Worm (Caenorhabditis elegans) whole organism, young adult: Measurements from ENCODE around the gene lurp-1.

Experiments used
- B0019.2 ChIP-seq: fragments of 200-800 bp; sonication (Bioruptor generic); conservative IDR thresholded peaks from 2 replicates; pipeline ENCODE4 v1.3.6; 2022; ENCODE audit warnings: missing genetic modification reagents, missing genetic modification characterization, missing compliant biosample characterization
- F22D6.2 ChIP-seq: sonication (generic microtip); optimal IDR thresholded peaks from 2 replicates; lab custom pipeline; 2016; ENCODE audit warnings: mild to moderate bottlenecking, missing genetic modification characterization, missing compliant biosample characterization
- F33H1.4 ChIP-seq: fragments of 200-800 bp; sonication (Bioruptor generic); IDR thresholded peaks from 2 replicates; pipeline ENCODE4 v1.3.6; 2022; ENCODE audit warnings: missing genetic modification reagents, missing genetic modification characterization, missing compliant biosample characterization
- F57C9.4 ChIP-seq: sonication (generic microtip); optimal IDR thresholded peaks from 2 replicates; lab custom pipeline; 2017; ENCODE audit warnings: mild to moderate bottlenecking, missing genetic modification characterization, missing compliant biosample characterization
- T26A5.8 ChIP-seq: sonication (generic microtip); optimal IDR thresholded peaks from 2 replicates; lab custom pipeline; 2016; ENCODE audit warnings: missing genetic modification characterization, missing compliant biosample characterization
- Y53G8AR.9 ChIP-seq: fragments of 200-800 bp; sonication (Bioruptor generic); conservative IDR thresholded peaks from 2 replicates; pipeline ENCODE4 v1.3.6; 2022; ENCODE audit warnings: missing genetic modification reagents, missing genetic modification characterization, missing compliant biosample characterization
- ZK185.1 ChIP-seq: sonication (generic microtip); optimal IDR thresholded peaks from 2 replicates; lab custom pipeline; 2016; ENCODE audit warnings: mild to moderate bottlenecking, missing genetic modification characterization, missing compliant biosample characterization; ENCODE audit not compliant: poor library complexity, severe bottlenecking
- akir-1 ChIP-seq: fragments of 200-800 bp; sonication (Bioruptor generic); optimal IDR thresholded peaks from 2 replicates; lab custom pipeline; 2018; ENCODE audit warnings: mild to moderate bottlenecking, missing genetic modification characterization, moderate library complexity, missing compliant biosample characterization
- ama-1 ChIP-seq, 3 experiments: fragments of 150-350 bp in 1 of 3; sonication (generic microtip) in 2 of 3; optimal IDR thresholded peaks; 2 replicates each; lab custom pipeline; 2014 to 2018; ENCODE audit warnings: missing biosample characterization in 2 of 3, missing genetic modification characterization in 2 of 3, missing genetic modification reagents in 2 of 3
- aptf-2 ChIP-seq: fragments of 200-800 bp; sonication (Bioruptor generic); conservative IDR thresholded peaks from 2 replicates; pipeline ENCODE4 v1.3.6; 2022; ENCODE audit warnings: missing genetic modification reagents, missing genetic modification characterization, missing compliant biosample characterization
- attf-3 ChIP-seq: fragments of 200-800 bp; sonication (Bioruptor generic); conservative IDR thresholded peaks from 2 replicates; pipeline ENCODE4 v1.3.6; 2022; ENCODE audit warnings: missing genetic modification reagents, missing genetic modification characterization, missing compliant biosample characterization
- attf-5 ChIP-seq: fragments of 200-800 bp; sonication (Bioruptor generic); optimal IDR thresholded peaks from 2 replicates; lab custom pipeline; 2018; ENCODE audit warnings: mild to moderate bottlenecking, missing genetic modification characterization, missing compliant biosample characterization
- cebp-1 ChIP-seq, 2 experiments: fragments of 200-800 bp in 1 of 2; sonication (Bioruptor generic) in 1 of 2; sonication (generic microtip) in 1 of 2; IDR thresholded peaks in 1 of 2; optimal IDR thresholded peaks in 1 of 2; 2 replicates each; pipeline versions ENCODE4 v1.3.6 to Lab custom; 2017 to 2022; ENCODE audit warnings: missing compliant biosample characterization in 2 of 2, missing genetic modification characterization in 2 of 2, mild to moderate bottlenecking in 1 of 2, missing genetic modification reagents in 1 of 2, moderate library complexity in 1 of 2
- ceh-27 ChIP-seq: fragments of 200-800 bp; sonication (Bioruptor generic); optimal IDR thresholded peaks from 2 replicates; lab custom pipeline; 2018; ENCODE audit warnings: mild to moderate bottlenecking, missing genetic modification characterization, moderate library complexity, missing compliant biosample characterization
- egl-18 ChIP-seq: fragments of 200-800 bp; sonication (Bioruptor generic); IDR thresholded peaks from 2 replicates; pipeline ENCODE4 v1.3.6; 2022; ENCODE audit warnings: missing genetic modification reagents, missing genetic modification characterization, missing compliant biosample characterization
- egrh-3 ChIP-seq: fragments of 200-800 bp; sonication (Bioruptor generic); IDR thresholded peaks from 2 replicates; pipeline ENCODE4 v1.3.6; 2022; ENCODE audit warnings: missing genetic modification reagents, missing genetic modification characterization, missing compliant biosample characterization
- ekl-4 ChIP-seq: fragments of 200-800 bp; sonication (Bioruptor generic); IDR thresholded peaks from 2 replicates; pipeline ENCODE4 v1.3.6; 2022; ENCODE audit warnings: missing genetic modification reagents, missing genetic modification characterization, missing compliant biosample characterization
- ets-4 ChIP-seq: fragments of 200-800 bp; sonication (Bioruptor generic); optimal IDR thresholded peaks from 2 replicates; lab custom pipeline; 2018; ENCODE audit warnings: mild to moderate bottlenecking, missing genetic modification characterization, missing compliant biosample characterization
- hlh-12 ChIP-seq: sonication (generic microtip); optimal IDR thresholded peaks from 2 replicates; lab custom pipeline; 2016; ENCODE audit warnings: missing genetic modification characterization, missing compliant biosample characterization
- hmg-20 ChIP-seq: fragments of 200-800 bp; sonication (Bioruptor generic); IDR thresholded peaks from 2 replicates; pipeline ENCODE4 v1.3.6; 2022; ENCODE audit warnings: missing genetic modification reagents, missing genetic modification characterization, missing compliant biosample characterization
- let-526 ChIP-seq: fragments of 200-800 bp; sonication (Bioruptor generic); IDR thresholded peaks from 2 replicates; pipeline ENCODE4 v1.3.6; 2022; ENCODE audit warnings: missing genetic modification reagents, missing genetic modification characterization, missing compliant biosample characterization
- lin-26 ChIP-seq: fragments of 200-800 bp; sonication (Bioruptor generic); IDR thresholded peaks from 2 replicates; pipeline ENCODE4 v1.3.6; 2022; ENCODE audit warnings: missing genetic modification reagents, missing genetic modification characterization, missing compliant biosample characterization
- lin-35 ChIP-seq, 3 experiments: fragments of 150-350 bp in 2 of 3; sonication (generic microtip) in 1 of 3; optimal IDR thresholded peaks; 2 replicates each; lab custom pipeline; 2014 to 2018; ENCODE audit warnings: missing biosample characterization in 3 of 3, missing genetic modification characterization in 3 of 3, missing genetic modification reagents in 3 of 3
- lsl-1 ChIP-seq: fragments of 200-800 bp; sonication (Bioruptor generic); optimal IDR thresholded peaks from 2 replicates; lab custom pipeline; 2018; ENCODE audit warnings: mild to moderate bottlenecking, missing genetic modification characterization, moderate library complexity, missing compliant biosample characterization
- madf-6 ChIP-seq: fragments of 200-800 bp; sonication (Bioruptor generic); IDR thresholded peaks from 2 replicates; pipeline ENCODE4 v1.3.6; 2022; ENCODE audit warnings: missing genetic modification reagents, missing genetic modification characterization, missing compliant biosample characterization
- madf-8 ChIP-seq: fragments of 200-800 bp; sonication (Bioruptor generic); conservative IDR thresholded peaks from 2 replicates; pipeline ENCODE4 v1.3.6; 2022; ENCODE audit warnings: missing genetic modification reagents, missing genetic modification characterization, missing compliant biosample characterization
- mes-4 ChIP-seq: sonication (generic microtip); optimal IDR thresholded peaks from 2 replicates; lab custom pipeline; 2016; ENCODE audit warnings: missing genotype, missing genetic modification characterization, missing compliant biosample characterization
- nhr-179 ChIP-seq: sonication (generic microtip); optimal IDR thresholded peaks from 2 replicates; lab custom pipeline; 2016; ENCODE audit warnings: mild to moderate bottlenecking, missing genetic modification characterization, missing compliant biosample characterization
- nhr-80 ChIP-seq: sonication (generic microtip); optimal IDR thresholded peaks from 2 replicates; lab custom pipeline; 2016; ENCODE audit warnings: missing genetic modification characterization, missing compliant biosample characterization
- pbrm-1 ChIP-seq: fragments of 200-800 bp; sonication (Bioruptor generic); IDR thresholded peaks from 2 replicates; pipeline ENCODE4 v1.3.6; 2022; ENCODE audit warnings: missing genetic modification reagents, missing genetic modification characterization, missing compliant biosample characterization
- pha-4 ChIP-seq: fragments of 150-350 bp; sonication (generic microtip); optimal IDR thresholded peaks from 2 replicates; lab custom pipeline; 2014; ENCODE audit warnings: missing biosample characterization, missing genetic modification reagents, missing genetic modification characterization
- rec-8 ChIP-seq, 2 experiments: sonication (generic microtip); optimal IDR thresholded peaks; 2 replicates each; lab custom pipeline; 2016; ENCODE audit warnings: mild to moderate bottlenecking in 2 of 2, missing genetic modification characterization in 2 of 2, missing genetic modification reagents in 2 of 2, missing genotype in 2 of 2, missing biosample characterization in 1 of 2, missing compliant biosample characterization in 1 of 2, moderate library complexity in 1 of 2
- sea-2 ChIP-seq: fragments of 200-800 bp; sonication (Bioruptor generic); IDR thresholded peaks from 2 replicates; pipeline ENCODE4 v1.3.6; 2022; ENCODE audit warnings: missing genetic modification characterization, missing compliant biosample characterization
- snpc-1.3 ChIP-seq: sonication (generic microtip); optimal IDR thresholded peaks from 2 replicates; lab custom pipeline; 2017; ENCODE audit warnings: missing genetic modification characterization, mild to moderate bottlenecking, missing compliant biosample characterization, antibody characterized with exemption, moderate library complexity, missing genotype, missing genetic modification reagents; ENCODE audit not compliant: insufficient read depth
- xnd-1 ChIP-seq: sonication (generic microtip); optimal IDR thresholded peaks from 2 replicates; lab custom pipeline; 2016; ENCODE audit warnings: missing genotype, missing genetic modification reagents, missing genetic modification characterization, missing compliant biosample characterization
- zfh-2 ChIP-seq: fragments of 200-800 bp; sonication (Bioruptor generic); conservative IDR thresholded peaks from 2 replicates; pipeline ENCODE4 v1.3.6; 2022; ENCODE audit warnings: missing genetic modification reagents, missing genetic modification characterization, missing compliant biosample characterization
- ztf-26 ChIP-seq: sonication (generic microtip); optimal IDR thresholded peaks from 2 replicates; lab custom pipeline; 2017; ENCODE audit warnings: missing genetic modification characterization, missing compliant biosample characterization
- ztf-28 ChIP-seq: fragments of 200-800 bp; sonication (Bioruptor generic); IDR thresholded peaks from 2 replicates; pipeline ENCODE4 v1.3.6; 2022; ENCODE audit warnings: missing genetic modification reagents, missing genetic modification characterization, missing compliant biosample characterization

lurp-1 gene

DNA sequence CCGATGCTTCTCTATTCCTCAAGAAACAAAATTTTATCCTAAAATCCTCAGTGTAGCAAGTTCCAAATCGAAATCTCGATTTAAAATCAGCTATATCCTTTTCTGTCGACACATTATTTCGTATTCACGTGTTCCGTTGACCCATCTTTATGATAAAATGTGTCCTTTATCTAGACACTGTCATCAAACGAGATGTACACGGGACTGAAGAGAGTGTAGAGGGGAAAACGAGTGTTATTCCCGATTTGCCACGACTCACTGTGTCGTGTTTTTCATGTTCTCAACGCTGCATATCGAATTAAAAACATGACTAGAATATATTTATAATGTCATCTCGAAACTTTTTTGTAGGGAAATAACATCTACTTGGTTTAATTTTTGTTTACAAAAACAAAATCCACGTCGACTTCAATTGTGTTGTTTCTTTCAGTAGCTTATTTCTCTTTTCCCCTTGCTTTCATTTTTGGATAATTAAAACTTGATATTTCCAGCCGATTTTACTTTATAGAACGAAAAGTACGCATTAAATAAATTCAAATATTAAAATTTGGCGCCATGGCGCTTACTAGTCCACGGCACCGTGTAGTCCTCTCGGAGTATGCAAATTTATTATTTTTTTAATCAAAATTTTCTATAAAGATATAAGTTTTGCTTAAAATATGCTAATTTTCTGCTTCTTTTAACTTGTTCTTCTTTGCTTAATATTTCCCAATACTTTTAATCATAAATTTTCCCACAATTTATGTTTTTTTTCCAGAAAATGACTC is 45.3 kb downstream of the lurp-1 start, which contains the start of gene metr-1 (continued):
- TF ChIP-seq snpc-1.3 (tag; lab: Kevin White, UChicago) (no peak), madf-6 (GFP tag; lab: Robert Waterston, UW) (peak; percentile 70), hmg-20 (GFP tag; lab: Robert Waterston, UW) (peak; percentile 35; the same call in 1 of the 2 replicates), lin-26 (GFP tag; lab: Robert Waterston, UW) (no peak), rec-8 (tag; optimal IDR thresholded peaks at IDR 0.05; lab: Kevin White, UChicago) (peak in 1 of 2 experiments; percentile 18), ZK185.1 (tag; lab: Kevin White, UChicago) (peak; percentile 5), nhr-179 (tag; lab: Kevin White, UChicago) (no peak), ama-1 (optimal IDR thresholded peaks at IDR 0.05; lab: Kevin White, UChicago) (peak; percentile 38), ama-1 (GFP tag; optimal IDR thresholded peaks at IDR 0.05; lab: Kevin White, UChicago) (no peak), akir-1 (GFP tag; lab: Kevin White, UChicago) (no peak), attf-5 (GFP tag; lab: Kevin White, UChicago) (no peak), let-526 (GFP tag; lab: Robert Waterston, UW) (no peak), xnd-1 (tag; lab: Kevin White, UChicago) (peak; percentile 27), Y53G8AR.9 (GFP tag; lab: Robert Waterston, UW) (no peak), lsl-1 (GFP tag; lab: Kevin White, UChicago) (peak; percentile 41), T26A5.8 (tag; lab: Kevin White, UChicago) (no peak), sea-2 (GFP tag; lab: Robert Waterston, UW) (no peak), mes-4 (no peak), hlh-12 (tag; lab: Kevin White, UChicago) (no peak), madf-8 (GFP tag; lab: Robert Waterston, UW) (0 out of 2 replicates have a peak, but pooled peaks have one; percentile 7), zfh-2 (GFP tag; lab: Robert Waterston, UW) (no peak), F22D6.2 (tag; lab: Kevin White, UChicago) (no peak), nhr-80 (tag; lab: Kevin White, UChicago) (peak; percentile 9), ztf-26 (no peak), pha-4 (no peak), B0019.2 (no peak), egrh-3 (GFP tag; lab: Robert Waterston, UW) (no peak), ekl-4 (GFP tag; lab: Robert Waterston, UW) (peak; percentile 22; the same call in 1 of the 2 replicates), lin-35 (GFP tag; optimal IDR thresholded peaks at IDR 0.05; lab: Kevin White, UChicago) (peak in 2 of 3 experiments; percentile 9 to 79), cebp-1 (GFP tag; IDR thresholded peaks at IDR 0.05; lab: Robert Waterston, UW) (no peak), cebp-1 (tag; optimal IDR thresholded peaks at IDR 0.05; lab: Kevin White, UChicago) (no peak), ceh-27 (GFP tag; lab: Kevin White, UChicago) (no peak), pbrm-1 (GFP tag; lab: Robert Waterston, UW) (no peak), ets-4 (no peak), attf-3 (GFP tag; lab: Robert Waterston, UW) (no peak), aptf-2 (no peak), F33H1.4 (GFP tag; lab: Robert Waterston, UW) (peak; percentile 53), F57C9.4 (tag; lab: Kevin White, UChicago) (no peak), ztf-28 (GFP tag; lab: Robert Waterston, UW) (no peak), egl-18 (GFP tag; lab: Robert Waterston, UW) (no peak)
